Fruit fly (Drosophila melanogaster) whole organism, embryonic: ENCODE data around the gene twe.

Experiments used
- B-H1 ChIP-seq: fragments of 200-800 bp; sonication (Bioruptor generic); IDR thresholded peaks from 3 replicates; pipeline ENCODE4 v1.3.6; 2022; ENCODE audit warnings: missing biosample characterization, missing genetic modification characterization
- CG10321 ChIP-seq: fragments of 200-800 bp; sonication (Bioruptor generic); IDR thresholded peaks from 2 replicates; pipeline ENCODE4 v1.3.6; 2022; ENCODE audit warnings: missing biosample characterization, missing genetic modification characterization
- CG10959 ChIP-seq: fragments of 200-800 bp; sonication (Bioruptor generic); IDR thresholded peaks from 2 replicates; pipeline ENCODE4 v1.3.6; 2022; ENCODE audit warnings: missing biosample characterization, missing genetic modification characterization
- CG11695 ChIP-seq: fragments of 200-800 bp; sonication (Bioruptor generic); IDR thresholded peaks from 3 replicates; pipeline ENCODE4 v1.3.6; 2022; ENCODE audit warnings: missing biosample characterization, missing genetic modification characterization
- CG12155 ChIP-seq: fragments of 200-800 bp; sonication (Bioruptor generic); optimal IDR thresholded peaks from 3 replicates; lab custom pipeline; 2016; ENCODE audit warnings: missing biosample characterization, missing genetic modification characterization
- CG12236 ChIP-seq: fragments of 200-800 bp; sonication (Bioruptor generic); optimal IDR thresholded peaks from 2 replicates; lab custom pipeline; 2016; ENCODE audit warnings: missing biosample characterization, missing genetic modification characterization
- CG12391 ChIP-seq: fragments of 200-800 bp; sonication (Bioruptor generic); optimal IDR thresholded peaks from 3 replicates; lab custom pipeline; 2018; ENCODE audit warnings: missing biosample characterization, mild to moderate bottlenecking, missing genetic modification characterization, moderate library complexity
- CG12744 ChIP-seq: fragments of 200-800 bp; sonication (Bioruptor generic); optimal IDR thresholded peaks from 2 replicates; lab custom pipeline; 2016; ENCODE audit warnings: missing biosample characterization, missing genetic modification characterization
- CG13624 ChIP-seq: fragments of 200-800 bp; sonication (Bioruptor generic); optimal IDR thresholded peaks from 2 replicates; lab custom pipeline; 2016; ENCODE audit warnings: missing biosample characterization, missing genetic modification characterization
- CG13894 ChIP-seq: fragments of 200-800 bp; sonication (Bioruptor generic); optimal IDR thresholded peaks from 3 replicates; lab custom pipeline; 2018; ENCODE audit warnings: missing biosample characterization, mild to moderate bottlenecking, missing genetic modification characterization, moderate library complexity
- CG15479 ChIP-seq: fragments of 200-800 bp; sonication (Bioruptor generic); optimal IDR thresholded peaks from 3 replicates; lab custom pipeline; 2019; ENCODE audit warnings: missing biosample characterization, mild to moderate bottlenecking, missing genetic modification characterization, moderate library complexity
- CG1602 ChIP-seq: fragments of 200-800 bp; sonication (Bioruptor generic); optimal IDR thresholded peaks from 3 replicates; lab custom pipeline; 2016; ENCODE audit warnings: missing biosample characterization, missing genetic modification characterization
- CG16813 ChIP-seq: fragments of 200-800 bp; sonication (Bioruptor generic); IDR thresholded peaks from 3 replicates; pipeline ENCODE4 v1.3.6; 2022; ENCODE audit warnings: missing biosample characterization, missing genetic modification characterization; ENCODE audit not compliant: partially characterized antibody
- CG16863 ChIP-seq: fragments of 200-800 bp; sonication (Bioruptor generic); optimal IDR thresholded peaks from 3 replicates; lab custom pipeline; 2016; ENCODE audit warnings: missing biosample characterization, missing genetic modification characterization
- CG17359 ChIP-seq: fragments of 200-800 bp; sonication (Bioruptor generic); optimal IDR thresholded peaks from 3 replicates; lab custom pipeline; 2018; ENCODE audit warnings: missing biosample characterization, mild to moderate bottlenecking, missing genetic modification characterization, moderate library complexity
- CG30431 ChIP-seq: fragments of 200-800 bp; sonication (Bioruptor generic); optimal IDR thresholded peaks from 2 replicates; lab custom pipeline; 2017; ENCODE audit warnings: missing biosample characterization, missing genetic modification characterization
- CG31441 ChIP-seq: fragments of 200-800 bp; sonication (Bioruptor generic); IDR thresholded peaks from 2 replicates; pipeline ENCODE4 v1.3.6; 2022; ENCODE audit warnings: missing biosample characterization, missing genetic modification characterization
- CG32532 ChIP-seq: fragments of 200-800 bp; sonication (Bioruptor generic); IDR thresholded peaks from 2 replicates; pipeline ENCODE4 v1.3.6; 2022; ENCODE audit warnings: missing biosample characterization, missing genetic modification characterization
- CG34224 ChIP-seq: fragments of 200-800 bp; sonication (Bioruptor generic); IDR thresholded peaks from 3 replicates; pipeline ENCODE4 v1.3.6; 2022; ENCODE audit warnings: missing biosample characterization, missing genetic modification characterization; ENCODE audit not compliant: partially characterized antibody
- CG4820 ChIP-seq: fragments of 200-800 bp; sonication (Bioruptor generic); optimal IDR thresholded peaks from 3 replicates; lab custom pipeline; 2016; ENCODE audit warnings: missing biosample characterization, missing genetic modification characterization
- CG7839 ChIP-seq: fragments of 200-800 bp; sonication (Bioruptor generic); optimal IDR thresholded peaks from 3 replicates; lab custom pipeline; 2018; ENCODE audit warnings: missing biosample characterization, mild to moderate bottlenecking, missing genetic modification characterization, moderate library complexity
- CG8478 ChIP-seq: fragments of >200 bp; optimal IDR thresholded peaks from 2 replicates; lab custom pipeline; 2018
- CG9215 ChIP-seq: fragments of 200-800 bp; sonication (Bioruptor generic); IDR thresholded peaks from 2 replicates; pipeline ENCODE4 v1.3.6; 2022; ENCODE audit warnings: missing biosample characterization, missing genetic modification characterization
- CG9817 ChIP-seq: fragments of 200-800 bp; sonication (Bioruptor generic); optimal IDR thresholded peaks from 2 replicates; lab custom pipeline; 2018; ENCODE audit warnings: missing biosample characterization, mild to moderate bottlenecking, missing genetic modification characterization, moderate library complexity
- CG9932 ChIP-seq: fragments of 200-800 bp; sonication (Bioruptor generic); IDR thresholded peaks from 2 replicates; pipeline ENCODE4 v1.3.6; 2022; ENCODE audit warnings: missing biosample characterization, missing genetic modification characterization
- D19A ChIP-seq: fragments of 200-800 bp; optimal IDR thresholded peaks from 3 replicates; lab custom pipeline; 2019; ENCODE audit warnings: missing biosample characterization, mild to moderate bottlenecking, missing genetic modification characterization, moderate library complexity
- Dad ChIP-seq: fragments of 200-800 bp; sonication (Bioruptor generic); optimal IDR thresholded peaks from 3 replicates; lab custom pipeline; 2016; ENCODE audit warnings: missing biosample characterization, missing genetic modification characterization
- E2f1 ChIP-seq: fragments of 200-800 bp; sonication (Bioruptor generic); IDR thresholded peaks from 2 replicates; pipeline ENCODE4 v1.3.6; 2022; ENCODE audit warnings: missing biosample characterization, missing genetic modification characterization
- Fer3 ChIP-seq: fragments of 200-800 bp; sonication (Bioruptor generic); optimal IDR thresholded peaks from 2 replicates; lab custom pipeline; 2018; ENCODE audit warnings: missing biosample characterization, mild to moderate bottlenecking, missing genetic modification characterization, moderate library complexity
- Hmr ChIP-seq: fragments of 200-800 bp; sonication (Bioruptor generic); optimal IDR thresholded peaks from 3 replicates; lab custom pipeline; 2017; ENCODE audit warnings: mild to moderate bottlenecking, missing biosample characterization, missing genetic modification reagents, missing genetic modification characterization
- Hr39 ChIP-seq: fragments of >200 bp; optimal IDR thresholded peaks from 2 replicates; lab custom pipeline; 2017
- Hsf ChIP-seq: fragments of 200-800 bp; sonication (Bioruptor generic); optimal IDR thresholded peaks from 3 replicates; lab custom pipeline; 2016; ENCODE audit warnings: missing biosample characterization, missing genetic modification characterization
- Lpt ChIP-seq: fragments of >200 bp; optimal IDR thresholded peaks from 2 replicates; lab custom pipeline; 2018; ENCODE audit warnings: missing biosample characterization, missing genetic modification characterization
- MTF-1 ChIP-seq: fragments of 200-800 bp; sonication (Bioruptor generic); optimal IDR thresholded peaks from 2 replicates; lab custom pipeline; 2018; ENCODE audit warnings: missing biosample characterization, mild to moderate bottlenecking, missing genetic modification characterization, borderline replicate concordance
- Opbp ChIP-seq: fragments of 200-800 bp; sonication (Bioruptor generic); IDR thresholded peaks from 3 replicates; pipeline ENCODE4 v1.3.6; 2022; ENCODE audit warnings: missing biosample characterization, missing genetic modification characterization; ENCODE audit not compliant: partially characterized antibody
- Rx ChIP-seq: fragments of 200-800 bp; sonication (Bioruptor generic); IDR thresholded peaks from 2 replicates; pipeline ENCODE4 v1.3.6; 2022; ENCODE audit warnings: missing biosample characterization, missing genetic modification characterization
- ab ChIP-seq: fragments of 200-800 bp; sonication (Bioruptor generic); optimal IDR thresholded peaks from 2 replicates; lab custom pipeline; 2016; ENCODE audit warnings: missing biosample characterization, missing genetic modification characterization
- amos ChIP-seq: fragments of 200-800 bp; sonication (Bioruptor generic); IDR thresholded peaks from 2 replicates; pipeline ENCODE4 v1.3.6; 2022; ENCODE audit warnings: missing biosample characterization, missing genetic modification characterization; ENCODE audit not compliant: partially characterized antibody
- cad ChIP-seq: fragments of >200 bp; optimal IDR thresholded peaks from 2 replicates; lab custom pipeline; 2017; ENCODE audit warnings: missing biosample characterization, missing genetic modification characterization
- croc ChIP-seq: fragments of 200-800 bp; sonication (Bioruptor generic); conservative IDR thresholded peaks from 3 replicates; pipeline ENCODE4 v1.3.6; 2022; ENCODE audit warnings: missing biosample characterization, missing genetic modification characterization
- disco-r ChIP-seq: fragments of 200-800 bp; sonication (Bioruptor generic); optimal IDR thresholded peaks from 2 replicates; lab custom pipeline; 2016; ENCODE audit warnings: missing biosample characterization, missing genetic modification characterization
- dpn ChIP-seq, 2 experiments: fragments of 200-800 bp; sonication (Bioruptor generic); optimal IDR thresholded peaks; 3 replicates each; lab custom pipeline; 2016; ENCODE audit warnings: missing biosample characterization in 2 of 2, missing genetic modification characterization in 2 of 2
- her ChIP-seq: fragments of 200-800 bp; sonication (Bioruptor generic); optimal IDR thresholded peaks from 2 replicates; lab custom pipeline; 2016; ENCODE audit warnings: missing biosample characterization, missing genetic modification characterization
- insv ChIP-seq, 2 experiments: fragments of 200-800 bp; sonication (Bioruptor generic); optimal IDR thresholded peaks; 3 replicates each; lab custom pipeline; 2016 to 2018; ENCODE audit warnings: missing biosample characterization in 2 of 2, missing genetic modification characterization in 2 of 2
- kay ChIP-seq: fragments of 200-800 bp; sonication (Bioruptor generic); optimal IDR thresholded peaks from 2 replicates; lab custom pipeline; 2016; ENCODE audit warnings: missing biosample characterization, missing genetic modification characterization
- nom ChIP-seq: fragments of 200-800 bp; sonication (Bioruptor generic); optimal IDR thresholded peaks from 2 replicates; lab custom pipeline; 2017; ENCODE audit warnings: missing biosample characterization, missing genetic modification characterization, mild to moderate bottlenecking, moderate library complexity, missing genetic modification reagents
- pb ChIP-seq: fragments of 200-800 bp; sonication (Bioruptor generic); optimal IDR thresholded peaks from 3 replicates; lab custom pipeline; 2016; ENCODE audit warnings: missing biosample characterization, missing genetic modification characterization
- ranshi ChIP-seq: fragments of 200-800 bp; sonication (Bioruptor generic); IDR thresholded peaks from 2 replicates; pipeline ENCODE4 v1.3.6; 2022; ENCODE audit warnings: missing biosample characterization, missing genetic modification characterization
- seq ChIP-seq: fragments of 200-800 bp; sonication (Bioruptor generic); IDR thresholded peaks from 2 replicates; pipeline ENCODE4 v1.3.6; 2022; ENCODE audit warnings: missing biosample characterization, missing genetic modification characterization
- ttk ChIP-seq: fragments of 200-800 bp; sonication (Bioruptor generic); IDR thresholded peaks from 2 replicates; pipeline ENCODE4 v2.1.2; 2022; ENCODE audit warnings: missing biosample characterization, missing genetic modification characterization

Gene twe

dm6 chr2L:16257227-16258071, 4.2 kb downstream of the twe start, which contains the start of the genes PRL-1 and EndoGI (continued):
- TF ChIP-seq Lpt, result no peak
- TF ChIP-seq Hmr (GFP tag; lab: Kevin White, UChicago), result peak; percentile 84
- TF ChIP-seq CG9215 (GFP tag; lab: Robert Waterston, UW), result no peak
- no peak for TF ChIP-seq CG16863 (GFP tag; lab: Kevin White, UChicago)
- TF ChIP-seq pb (GFP tag; lab: Kevin White, UChicago), result no peak
- peak; percentile 86 for TF ChIP-seq CG31441
- TF ChIP-seq CG12744, result peak; percentile 12
- peak; percentile 36 for TF ChIP-seq CG4820 (GFP tag; lab: Kevin White, UChicago)
- no peak for TF ChIP-seq Hr39 (lab: Kevin White, UChicago)
- TF ChIP-seq ttk (GFP tag; lab: Robert Waterston, UW), result peak; percentile 26; the same call in 1 of the 2 replicates
- peak; percentile 76 for TF ChIP-seq D19A (tag; lab: Kevin White, UChicago)
- TF ChIP-seq dpn (GFP tag; optimal IDR thresholded peaks at IDR 0.05; lab: Kevin White, UChicago), result peak; percentile 1 to 73
- TF ChIP-seq seq (GFP tag; lab: Robert Waterston, UW), result 0 out of 2 replicates have a peak, but pooled peaks have one; percentile 62
- TF ChIP-seq Rx, result no peak
- peak in 1 of 2 experiments; percentile 69 for TF ChIP-seq insv (GFP tag; optimal IDR thresholded peaks at IDR 0.05; lab: Kevin White, UChicago)
- peak; percentile 59; the same call in 1 of the 3 replicates for TF ChIP-seq B-H1
- peak; percentile 64 for TF ChIP-seq CG1602 (GFP tag; lab: Kevin White, UChicago)
- TF ChIP-seq CG11695 (GFP tag; lab: Robert Waterston, UW), result peak; percentile 90
- peak; percentile 65 for TF ChIP-seq CG9817 (tag; lab: Kevin White, UChicago)
- no peak for TF ChIP-seq ab (GFP tag; lab: Kevin White, UChicago)
- peak; percentile 100 for TF ChIP-seq CG16813
- peak; percentile 58 for TF ChIP-seq CG12155 (GFP tag; lab: Kevin White, UChicago)
- TF ChIP-seq CG12236 (GFP tag; lab: Kevin White, UChicago), result no peak
- no peak for TF ChIP-seq CG30431 (GFP tag; lab: Kevin White, UChicago)
- peak; percentile 99 for TF ChIP-seq Opbp (GFP tag; lab: Robert Waterston, UW)
- TF ChIP-seq CG32532 (GFP tag; lab: Robert Waterston, UW), result peak; percentile 91
- TF ChIP-seq CG34224 (GFP tag; lab: Robert Waterston, UW), result peak; percentile 99
- TF ChIP-seq CG9932 (GFP tag; lab: Robert Waterston, UW), result peak; percentile 80; the same call in 1 of the 2 replicates
- no peak; the same call in 1 of the 2 replicates for TF ChIP-seq E2f1 (GFP tag; lab: Robert Waterston, UW)
- TF ChIP-seq Dad (GFP tag; lab: Kevin White, UChicago), result peak; percentile 32
- TF ChIP-seq croc, result no peak
- peak; percentile 66 for TF ChIP-seq nom (GFP tag; lab: Kevin White, UChicago)
- TF ChIP-seq her (GFP tag; lab: Kevin White, UChicago), result no peak
- no peak for TF ChIP-seq disco-r
- peak; percentile 68 for TF ChIP-seq CG17359
- TF ChIP-seq kay, result peak; percentile 74
- peak; percentile 53 for TF ChIP-seq CG15479 (GFP tag; lab: Kevin White, UChicago)
- peak; percentile 100 for TF ChIP-seq amos (GFP tag; lab: Robert Waterston, UW)
- TF ChIP-seq CG8478 (lab: Kevin White, UChicago), result peak; percentile 77
- TF ChIP-seq MTF-1 (GFP tag; lab: Kevin White, UChicago), result no peak
- TF ChIP-seq CG7839 (tag; lab: Kevin White, UChicago), result peak; percentile 85
- TF ChIP-seq Hsf, result peak; percentile 29
- TF ChIP-seq CG13894 (tag; lab: Kevin White, UChicago), result peak; percentile 79
- no peak for TF ChIP-seq CG10959 (GFP tag; lab: Robert Waterston, UW)
- peak; percentile 78; the same call in 1 of the 2 replicates for TF ChIP-seq ranshi
- TF ChIP-seq Fer3 (tag; lab: Kevin White, UChicago), result peak; percentile 87
- TF ChIP-seq CG12391, result peak; percentile 89
- TF ChIP-seq CG10321 (GFP tag; lab: Robert Waterston, UW), result peak; percentile 59; the same call in 1 of the 2 replicates
- TF ChIP-seq cad (GFP tag; lab: Kevin White, UChicago), result no peak
- no peak for TF ChIP-seq CG13624
